Worm (Caenorhabditis elegans): ENCODE measurements around the gene K07E1.1.

The K07E1.1 gene

ce11 chrII:4523122-4523672 is 27.7 kb upstream of the K07E1.1 start, which contains the start of the genes B0304.4 and B0304.2:
Gene B0304.4 (minus strand): TSS chrII:4523222.
Gene B0304.2 (plus strand): TSS chrII:4523622.
- TF ChIP-seq tab-1 (GFP tag; IDR thresholded peaks at IDR 0.05) (no peak), ztf-23 (GFP tag; IDR thresholded peaks at IDR 0.05) (no peak), klf-2 (GFP tag; conservative IDR thresholded peaks at IDR 0.05) (no peak), ztf-29 (GFP tag; IDR thresholded peaks at IDR 0.05) (no peak)

DNA sequence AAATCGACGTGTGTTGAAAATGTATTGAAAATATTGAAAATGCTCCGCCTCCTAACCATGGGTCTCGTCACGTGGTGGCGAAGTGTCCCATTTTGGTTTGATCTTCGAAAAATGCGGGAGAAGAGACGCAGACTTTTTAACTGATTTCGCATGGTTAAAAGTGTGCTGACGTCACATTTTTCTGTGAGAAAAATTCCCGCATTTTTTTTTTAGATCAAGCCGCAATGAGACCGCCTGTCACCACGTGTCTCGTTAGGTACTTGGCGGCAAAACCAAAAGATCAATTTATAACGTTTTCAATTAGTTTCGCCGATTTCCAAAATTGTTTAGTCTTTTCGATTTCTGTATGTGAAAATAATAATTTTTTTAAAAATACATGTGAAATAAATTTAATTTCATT is 25.7 kb upstream of the K07E1.1 start:
- TF ChIP-seq ztf-29 (GFP tag; IDR thresholded peaks at IDR 0.05), result no peak
- TF ChIP-seq ztf-23 (GFP tag; IDR thresholded peaks at IDR 0.05), result no peak

DNA sequence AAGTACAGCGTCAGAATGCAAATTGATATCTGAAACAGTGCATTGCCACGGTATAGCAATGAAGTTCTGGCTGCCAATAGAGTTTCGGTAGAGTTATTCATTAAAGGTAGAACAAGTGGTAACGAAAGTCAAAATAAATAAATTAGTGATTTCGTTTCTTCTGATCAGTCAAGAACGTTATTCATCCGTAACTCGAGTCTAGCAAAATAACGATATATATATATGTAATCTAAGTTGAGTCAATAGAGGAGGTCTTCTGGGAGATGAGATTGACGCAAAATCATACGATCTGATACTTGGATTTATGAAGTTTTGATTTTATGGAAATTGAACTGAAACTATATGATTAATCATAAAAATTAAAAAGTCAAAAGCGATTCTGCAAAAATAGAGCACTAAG is 23.1 kb upstream of the K07E1.1 start, which contains the start of gene sra-35:
Gene sra-35, minus strand, starts transcription at position 101 of the 400 bp plus-strand sequence.
- no peak for TF ChIP-seq T22C8.4 (GFP tag; IDR thresholded peaks at IDR 0.05)

DNA sequence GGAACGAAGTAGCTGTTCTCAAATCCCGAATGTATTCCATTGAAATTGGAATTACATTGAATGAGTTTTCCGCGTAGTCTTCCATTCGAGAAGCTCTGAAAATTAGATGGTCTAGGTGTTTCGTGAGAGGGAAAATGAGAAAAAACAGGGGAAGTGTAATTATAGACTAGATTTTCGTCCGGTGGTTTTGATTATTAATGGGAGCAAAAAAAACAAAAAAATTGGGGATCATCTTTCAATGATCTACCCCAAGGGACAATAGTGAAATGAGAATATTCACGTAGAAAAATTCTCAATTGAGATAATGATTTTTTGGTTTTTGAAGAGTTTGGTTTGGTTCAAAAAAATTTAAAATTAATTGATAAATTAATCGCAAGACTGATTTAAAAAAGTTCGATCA is 19.0 kb upstream of the K07E1.1 start, which contains the start of gene sra-32:
Gene sra-32, minus strand, starts transcription at position 101 of the 400 bp plus-strand sequence.
- no peak for TF ChIP-seq flt-1 (GFP tag; IDR thresholded peaks at IDR 0.05)
- no peak for TF ChIP-seq tab-1 (GFP tag; IDR thresholded peaks at IDR 0.05)
- no peak for TF ChIP-seq klf-2 (GFP tag; conservative IDR thresholded peaks at IDR 0.05)
- TF ChIP-seq med-1 (GFP tag; optimal IDR thresholded peaks at IDR 0.05; ENCODE audit: insufficient read depth), result no peak
- no peak for TF ChIP-seq ztf-23 (GFP tag; IDR thresholded peaks at IDR 0.05)
- TF ChIP-seq ref-1 (GFP tag; conservative IDR thresholded peaks at IDR 0.05), result no peak
- no peak for TF ChIP-seq T22C8.4 (GFP tag; IDR thresholded peaks at IDR 0.05)
- TF ChIP-seq ztf-29 (GFP tag; IDR thresholded peaks at IDR 0.05), result no peak
- no peak for TF ChIP-seq cog-1 (tag; optimal IDR thresholded peaks at IDR 0.05)

- TF ChIP-seq ztf-23 (GFP tag; IDR thresholded peaks at IDR 0.05) (no peak), ref-1 (GFP tag; conservative IDR thresholded peaks at IDR 0.05) (no peak), klf-2 (GFP tag; conservative IDR thresholded peaks at IDR 0.05) (no peak), tab-1 (GFP tag; IDR thresholded peaks at IDR 0.05) (no peak), T22C8.4 (GFP tag; IDR thresholded peaks at IDR 0.05) (no peak), ztf-29 (GFP tag; IDR thresholded peaks at IDR 0.05) (no peak), flt-1 (GFP tag; IDR thresholded peaks at IDR 0.05) (no peak), med-1 (GFP tag; optimal IDR thresholded peaks at IDR 0.05; ENCODE audit: insufficient read depth) (no peak), cog-1 (tag; optimal IDR thresholded peaks at IDR 0.05) (no peak)
Measured at ce11 chrII:4537141-4537540, 13.7 kb upstream of the K07E1.1 start, which contains the start of gene sra-33. Gene sra-33 (minus strand): TSS chrII:4537241.

- TF ChIP-seq T22C8.4 (GFP tag; IDR thresholded peaks at IDR 0.05) (no peak), ztf-23 (GFP tag; IDR thresholded peaks at IDR 0.05) (no peak), med-1 (GFP tag; optimal IDR thresholded peaks at IDR 0.05; ENCODE audit: insufficient read depth) (no peak), ref-1 (GFP tag; conservative IDR thresholded peaks at IDR 0.05) (no peak), flt-1 (GFP tag; IDR thresholded peaks at IDR 0.05) (no peak), klf-2 (GFP tag; conservative IDR thresholded peaks at IDR 0.05) (no peak), tab-1 (GFP tag; IDR thresholded peaks at IDR 0.05) (no peak)
Measured at ce11 chrII:4540631-4541030, 10.3 kb upstream of the K07E1.1 start, which contains the start of gene sra-36. Gene sra-36 (minus strand): TSS chrII:4540731.

- no peak for TF ChIP-seq ref-1 (GFP tag; conservative IDR thresholded peaks at IDR 0.05)
- no peak for TF ChIP-seq T22C8.4 (GFP tag; IDR thresholded peaks at IDR 0.05)
- TF ChIP-seq cog-1 (tag; optimal IDR thresholded peaks at IDR 0.05), result no peak
Measured at ce11 chrII:4543568-4543967, 7.3 kb upstream of the K07E1.1 start, which contains the start of gene sra-34. Gene sra-34 (minus strand): TSS chrII:4543668.

ce11 chrII:4548408-4548807 is 2.5 kb upstream of the K07E1.1 start:
- TF ChIP-seq ztf-29 (GFP tag; IDR thresholded peaks at IDR 0.05), result no peak
- no peak for TF ChIP-seq cog-1 (tag; optimal IDR thresholded peaks at IDR 0.05)
- no peak for TF ChIP-seq med-1 (GFP tag; optimal IDR thresholded peaks at IDR 0.05; ENCODE audit: insufficient read depth)
- no peak for TF ChIP-seq tab-1 (GFP tag; IDR thresholded peaks at IDR 0.05)
- TF ChIP-seq ref-1 (GFP tag; conservative IDR thresholded peaks at IDR 0.05), result no peak
- TF ChIP-seq flt-1 (GFP tag; IDR thresholded peaks at IDR 0.05), result no peak
- no peak for TF ChIP-seq T22C8.4 (GFP tag; IDR thresholded peaks at IDR 0.05)
- TF ChIP-seq ztf-23 (GFP tag; IDR thresholded peaks at IDR 0.05), result no peak
- TF ChIP-seq klf-2 (GFP tag; conservative IDR thresholded peaks at IDR 0.05), result no peak

DNA sequence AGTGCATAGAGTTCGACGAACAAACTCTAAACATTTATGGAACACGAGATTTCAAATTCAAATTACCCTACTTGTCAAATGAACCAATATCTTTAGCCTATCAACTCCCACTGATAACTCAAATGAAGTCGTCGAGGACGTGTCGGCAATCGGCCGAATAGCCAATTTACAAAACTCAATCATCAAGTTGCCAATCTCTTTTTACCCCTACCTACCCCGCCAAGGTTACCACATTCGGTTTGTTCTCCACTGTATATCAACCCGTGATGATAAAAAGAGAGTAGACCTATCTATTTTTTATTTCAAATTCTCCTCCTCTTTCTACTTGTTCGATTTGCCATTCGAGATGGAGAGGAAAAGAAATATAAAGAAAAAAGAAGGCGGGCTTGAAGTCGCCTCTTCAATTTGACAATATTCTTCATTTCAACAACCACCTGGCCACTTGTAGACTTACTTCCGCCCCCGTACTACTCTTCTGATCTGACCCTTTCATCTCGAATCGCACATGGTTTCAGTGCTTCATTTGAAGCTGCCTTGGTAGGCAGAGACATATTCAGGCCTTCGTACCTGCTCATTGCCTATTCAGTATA is 805 bp upstream of the K07E1.1 start:
- TF ChIP-seq ztf-29 (GFP tag; IDR thresholded peaks at IDR 0.05) (no peak), med-1 (GFP tag; optimal IDR thresholded peaks at IDR 0.05; ENCODE audit: insufficient read depth) (no peak), ref-1 (GFP tag; conservative IDR thresholded peaks at IDR 0.05) (no peak), klf-2 (GFP tag; conservative IDR thresholded peaks at IDR 0.05) (no peak), ztf-23 (GFP tag; IDR thresholded peaks at IDR 0.05) (no peak), T22C8.4 (GFP tag; IDR thresholded peaks at IDR 0.05) (no peak), cog-1 (tag; optimal IDR thresholded peaks at IDR 0.05) (no peak), tab-1 (GFP tag; IDR thresholded peaks at IDR 0.05) (no peak)

DNA sequence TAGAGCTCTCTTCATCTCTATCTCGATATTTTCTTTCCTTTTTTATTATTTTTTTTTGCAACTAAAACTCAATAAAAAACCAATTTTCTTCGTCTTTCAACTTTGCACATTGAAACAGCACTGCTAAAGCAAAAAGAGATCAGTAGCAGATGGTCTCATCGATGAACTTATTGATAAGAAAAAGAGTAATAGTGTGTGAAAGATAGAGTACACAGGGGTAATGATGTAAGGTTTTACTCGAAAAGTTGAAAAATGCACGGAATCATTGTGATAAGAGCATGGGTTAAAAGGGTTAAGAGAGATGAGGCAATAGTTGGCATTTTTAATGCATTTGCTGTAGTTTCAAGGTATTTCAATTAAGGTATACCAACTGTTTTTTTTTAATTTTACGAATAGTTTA is 1.2 kb downstream of the K07E1.1 start:
- no peak for TF ChIP-seq ztf-23 (GFP tag; IDR thresholded peaks at IDR 0.05)
- TF ChIP-seq flt-1 (GFP tag; IDR thresholded peaks at IDR 0.05), result no peak
- TF ChIP-seq med-1 (GFP tag; optimal IDR thresholded peaks at IDR 0.05; ENCODE audit: insufficient read depth), result no peak
- TF ChIP-seq klf-2 (GFP tag; conservative IDR thresholded peaks at IDR 0.05), result no peak
- no peak for TF ChIP-seq tab-1 (GFP tag; IDR thresholded peaks at IDR 0.05)
- no peak for TF ChIP-seq cog-1 (tag; optimal IDR thresholded peaks at IDR 0.05)
- no peak for TF ChIP-seq ztf-29 (GFP tag; IDR thresholded peaks at IDR 0.05)
- no peak for TF ChIP-seq ref-1 (GFP tag; conservative IDR thresholded peaks at IDR 0.05)
- no peak for TF ChIP-seq T22C8.4 (GFP tag; IDR thresholded peaks at IDR 0.05)

All from whole organism, midembryonic.